Worm (Caenorhabditis elegans) whole organism, L3 larva: Measurements from ENCODE around the gene Y41D4B.24.

Source experiments
- ZK546.5 ChIP-seq: sonication (generic microtip); optimal IDR thresholded peaks from 2 replicates; lab custom pipeline; 2017; ENCODE audit warnings: missing biosample characterization, missing genetic modification characterization
- aly-2 ChIP-seq: fragments of 150-350 bp; optimal IDR thresholded peaks from 2 replicates; lab custom pipeline; 2014; ENCODE audit warnings: missing biosample characterization, missing genetic modification characterization
- ama-1 ChIP-seq: fragments of 150-350 bp; optimal IDR thresholded peaks from 2 replicates; lab custom pipeline; 2018
- ceh-16 ChIP-seq: sonication (generic microtip); optimal IDR thresholded peaks from 2 replicates; lab custom pipeline; 2017; ENCODE audit warnings: missing biosample characterization, missing genetic modification characterization
- ceh-28 ChIP-seq: fragments of 150-350 bp; optimal IDR thresholded peaks from 2 replicates; lab custom pipeline; 2014; ENCODE audit warnings: missing biosample characterization, missing genetic modification reagents, missing genetic modification characterization
- ceh-82 ChIP-seq: fragments of 150-350 bp; optimal IDR thresholded peaks from 2 replicates; lab custom pipeline; 2014; ENCODE audit warnings: missing biosample characterization, missing genetic modification characterization
- ceh-9 ChIP-seq: sonication (generic microtip); optimal IDR thresholded peaks from 2 replicates; lab custom pipeline; 2018; ENCODE audit warnings: missing biosample characterization, missing genetic modification characterization
- daf-12 ChIP-seq: fragments of 150-350 bp; optimal IDR thresholded peaks from 2 replicates; lab custom pipeline; 2014; ENCODE audit warnings: missing biosample characterization, missing genetic modification reagents, missing genetic modification characterization
- egl-27 ChIP-seq: sonication (generic microtip); optimal IDR thresholded peaks from 4 replicates; lab custom pipeline; 2017; ENCODE audit warnings: missing biosample characterization, missing genetic modification reagents, missing genetic modification characterization
- egl-5 ChIP-seq: fragments of 150-350 bp; optimal IDR thresholded peaks from 2 replicates; lab custom pipeline; 2017; ENCODE audit warnings: missing biosample characterization, missing genetic modification reagents, missing genetic modification characterization, inconsistent platforms
- elt-1 ChIP-seq: fragments of 150-350 bp; optimal IDR thresholded peaks from 2 replicates; lab custom pipeline; 2014; ENCODE audit warnings: missing biosample characterization, missing genetic modification characterization
- elt-2 ChIP-seq: sonication (generic microtip); optimal IDR thresholded peaks from 2 replicates; lab custom pipeline; 2016; ENCODE audit warnings: missing genetic modification reagents, mild to moderate bottlenecking, missing genetic modification characterization, missing compliant biosample characterization
- elt-3 ChIP-seq, 3 experiments: fragments of 150-350 bp in 1 of 3; sonication (generic microtip) in 2 of 3; optimal IDR thresholded peaks; 2 replicates in 2 of 3; 4 replicates in 1 of 3; lab custom pipeline; 2014 to 2017; ENCODE audit warnings: missing biosample characterization in 3 of 3, missing genetic modification characterization in 3 of 3
- eor-1 ChIP-seq, 2 experiments: fragments of 150-350 bp; optimal IDR thresholded peaks; 2 replicates each; lab custom pipeline; 2014 to 2018; ENCODE audit warnings: missing biosample characterization in 2 of 2, missing genetic modification characterization in 2 of 2
- fkh-10 ChIP-seq: sonication (generic microtip); optimal IDR thresholded peaks from 2 replicates; lab custom pipeline; 2017; ENCODE audit warnings: missing biosample characterization, missing genetic modification reagents, missing genetic modification characterization
- fos-1 ChIP-seq: fragments of 150-350 bp; optimal IDR thresholded peaks from 2 replicates; lab custom pipeline; 2014; ENCODE audit warnings: missing biosample characterization, missing genetic modification characterization
- hmg-11 ChIP-seq: sonication (generic microtip); optimal IDR thresholded peaks from 2 replicates; lab custom pipeline; 2016; ENCODE audit warnings: missing genetic modification characterization, missing compliant biosample characterization
- jun-1 ChIP-seq: fragments of 150-350 bp; optimal IDR thresholded peaks from 2 replicates; lab custom pipeline; 2014; ENCODE audit warnings: missing biosample characterization, missing genetic modification reagents, missing genetic modification characterization
- lin-15B ChIP-seq: fragments of 150-350 bp; optimal IDR thresholded peaks from 2 replicates; lab custom pipeline; 2014; ENCODE audit warnings: missing biosample characterization, missing genetic modification characterization
- lin-39 ChIP-seq: fragments of 150-350 bp; optimal IDR thresholded peaks from 2 replicates; lab custom pipeline; 2018; ENCODE audit warnings: missing biosample characterization, missing genetic modification reagents, missing genetic modification characterization
- lsy-12 ChIP-seq: sonication (generic microtip); optimal IDR thresholded peaks from 2 replicates; lab custom pipeline; 2016; ENCODE audit warnings: mild to moderate bottlenecking, missing genetic modification characterization, missing compliant biosample characterization
- mdl-1 ChIP-seq: fragments of 150-350 bp; optimal IDR thresholded peaks from 2 replicates; lab custom pipeline; 2014; ENCODE audit warnings: missing biosample characterization, missing genetic modification characterization
- nfya-1 ChIP-seq: sonication (generic microtip); optimal IDR thresholded peaks from 2 replicates; lab custom pipeline; 2017; ENCODE audit warnings: missing genetic modification characterization, mild to moderate bottlenecking, missing compliant biosample characterization, antibody characterized with exemption, moderate library complexity; ENCODE audit not compliant: insufficient read depth
- nhr-23 ChIP-seq: fragments of 150-350 bp; optimal IDR thresholded peaks from 2 replicates; lab custom pipeline; 2014; ENCODE audit warnings: missing biosample characterization, missing genetic modification reagents, missing genetic modification characterization
- nhr-237 ChIP-seq: fragments of 150-350 bp; optimal IDR thresholded peaks from 2 replicates; lab custom pipeline; 2014; ENCODE audit warnings: missing biosample characterization, missing genetic modification characterization
- nhr-25 ChIP-seq: sonication (generic microtip); optimal IDR thresholded peaks from 2 replicates; lab custom pipeline; 2017; ENCODE audit warnings: missing biosample characterization, missing genetic modification characterization
- nhr-43 ChIP-seq: sonication (generic microtip); optimal IDR thresholded peaks from 2 replicates; lab custom pipeline; 2016; ENCODE audit warnings: mild to moderate bottlenecking, missing genetic modification characterization, missing compliant biosample characterization; ENCODE audit not compliant: poor library complexity, severe bottlenecking
- nhr-67 ChIP-seq: fragments of 150-350 bp; optimal IDR thresholded peaks from 2 replicates; lab custom pipeline; 2014; ENCODE audit warnings: missing biosample characterization, missing genetic modification characterization
- nhr-77 ChIP-seq: fragments of 150-350 bp; optimal IDR thresholded peaks from 2 replicates; lab custom pipeline; 2014; ENCODE audit warnings: missing biosample characterization, missing genetic modification characterization
- pqm-1 ChIP-seq: fragments of 150-350 bp; optimal IDR thresholded peaks from 2 replicates; lab custom pipeline; 2017; ENCODE audit warnings: missing biosample characterization, missing genetic modification characterization, inconsistent platforms
- sea-2 ChIP-seq: fragments of 150-350 bp; sonication (generic microtip); optimal IDR thresholded peaks from 4 replicates; lab custom pipeline; 2014; ENCODE audit warnings: missing biosample characterization, missing genetic modification reagents, missing genetic modification characterization
- skn-1 ChIP-seq: fragments of 150-350 bp; optimal IDR thresholded peaks from 2 replicates; lab custom pipeline; 2014; ENCODE audit warnings: missing biosample characterization, missing genetic modification characterization
- snpc-4 ChIP-seq: fragments of 150-350 bp; optimal IDR thresholded peaks from 2 replicates; lab custom pipeline; 2014; ENCODE audit warnings: missing biosample characterization, missing genetic modification characterization
- tbx-2 ChIP-seq: sonication (generic microtip); optimal IDR thresholded peaks from 2 replicates; lab custom pipeline; 2016; ENCODE audit warnings: mild to moderate bottlenecking, missing genetic modification characterization, missing compliant biosample characterization
- zag-1 ChIP-seq: fragments of 150-350 bp; optimal IDR thresholded peaks from 2 replicates; lab custom pipeline; 2014; ENCODE audit warnings: missing biosample characterization, missing genetic modification characterization
- ztf-11 ChIP-seq: fragments of 150-350 bp; optimal IDR thresholded peaks from 2 replicates; lab custom pipeline; 2014; ENCODE audit warnings: missing biosample characterization, missing genetic modification characterization
- ztf-4 ChIP-seq: fragments of 150-350 bp; optimal IDR thresholded peaks from 2 replicates; lab custom pipeline; 2014; ENCODE audit warnings: missing biosample characterization, missing genetic modification characterization

Y41D4B.24 gene

ce11 chrIV:1709695-1710315 lies 27.8 kb upstream of the Y41D4B.24 start, which contains the start of the genes pbs-1 and K08D12.3 (continued):
- peak; percentile 91 for TF ChIP-seq nfya-1
- TF ChIP-seq mdl-1: no peak

- TF ChIP-seq egl-27 (no peak), elt-1 (tag; lab: Kevin White, UChicago) (no peak), ceh-16 (tag; lab: Kevin White, UChicago) (no peak), ztf-4 (tag; lab: Kevin White, UChicago) (no peak)
Measured at ce11 chrIV:1709002-1709401, 27.0 kb upstream of the Y41D4B.24 start.

- TF ChIP-seq hmg-11 (peak; percentile 3), nfya-1 (peak; percentile 14), egl-27 (no peak), nhr-25 (tag; lab: Kevin White, UChicago) (peak; percentile 28), skn-1 (no peak), nhr-23 (tag; lab: Kevin White, UChicago) (no peak), elt-2 (tag; lab: Kevin White, UChicago) (no peak), eor-1 (tag; optimal IDR thresholded peaks at IDR 0.05; lab: Kevin White, UChicago) (no peak), ceh-82 (no peak), daf-12 (tag; lab: Kevin White, UChicago) (no peak), snpc-4 (tag; lab: Kevin White, UChicago) (no peak), aly-2 (tag; lab: Kevin White, UChicago) (peak; percentile 80), nhr-43 (peak; percentile 32), pqm-1 (no peak), egl-5 (no peak), lin-39 (tag; lab: Kevin White, UChicago) (no peak), lsy-12 (tag; lab: Kevin White, UChicago) (no peak), ama-1 (peak; percentile 57), nhr-67 (tag; lab: Kevin White, UChicago) (no peak), ZK546.5 (tag; lab: Kevin White, UChicago) (peak; percentile 8), zag-1 (no peak), ztf-11 (tag; lab: Kevin White, UChicago) (no peak), lin-15B (tag; lab: Kevin White, UChicago) (no peak), fkh-10 (no peak)
Measured at ce11 chrIV:1708426-1708826, 26.5 kb upstream of the Y41D4B.24 start.

ce11 chrIV:1707960-1708359 lies 26.0 kb upstream of the Y41D4B.24 start:
- no peak for TF ChIP-seq nhr-25 (tag; lab: Kevin White, UChicago)
- TF ChIP-seq tbx-2: no peak
- no peak for TF ChIP-seq ztf-11 (tag; lab: Kevin White, UChicago)
- TF ChIP-seq ztf-4 (tag; lab: Kevin White, UChicago): no peak
- TF ChIP-seq skn-1: no peak
- TF ChIP-seq mdl-1: no peak
- no peak for TF ChIP-seq nhr-237 (tag; lab: Kevin White, UChicago)
- TF ChIP-seq lin-15B (tag; lab: Kevin White, UChicago): no peak
- no peak for TF ChIP-seq fos-1 (tag; lab: Kevin White, UChicago)
- TF ChIP-seq pqm-1: no peak

- peak; percentile 2 for TF ChIP-seq ceh-28
- TF ChIP-seq ZK546.5 (tag; lab: Kevin White, UChicago): no peak
Measured at ce11 chrIV:1706996-1707395, 25.0 kb upstream of the Y41D4B.24 start, which contains the start of gene K08D12.4. Gene K08D12.4 (plus strand): TSS chrIV:1707296.

ce11 chrIV:1699599-1699998 lies 17.6 kb upstream of the Y41D4B.24 start, which contains the start of gene bus-2:
Gene bus-2 (plus strand): TSS chrIV:1699899.
- no peak for TF ChIP-seq mdl-1
- TF ChIP-seq jun-1 (tag; lab: Kevin White, UChicago): no peak
- no peak for TF ChIP-seq ztf-4 (tag; lab: Kevin White, UChicago)
- TF ChIP-seq lsy-12 (tag; lab: Kevin White, UChicago): no peak
- no peak for TF ChIP-seq lin-15B (tag; lab: Kevin White, UChicago)
- TF ChIP-seq nhr-77 (tag; lab: Kevin White, UChicago): no peak
- no peak for TF ChIP-seq nhr-43
- no peak for TF ChIP-seq egl-27
- TF ChIP-seq daf-12 (tag; lab: Kevin White, UChicago): no peak
- TF ChIP-seq nhr-23 (tag; lab: Kevin White, UChicago): no peak
- TF ChIP-seq elt-3 (tag; optimal IDR thresholded peaks at IDR 0.05; lab: Kevin White, UChicago): no peak
- TF ChIP-seq sea-2 (GFP tag; lab: Kevin White, UChicago): no peak
- no peak for TF ChIP-seq lin-39 (tag; lab: Kevin White, UChicago)
- TF ChIP-seq nhr-237 (tag; lab: Kevin White, UChicago): no peak
- TF ChIP-seq ceh-9 (tag; lab: Kevin White, UChicago): no peak
- no peak for TF ChIP-seq nfya-1
